Worm (Caenorhabditis elegans): ENCODE results near the gene nud-1.

DNA sequence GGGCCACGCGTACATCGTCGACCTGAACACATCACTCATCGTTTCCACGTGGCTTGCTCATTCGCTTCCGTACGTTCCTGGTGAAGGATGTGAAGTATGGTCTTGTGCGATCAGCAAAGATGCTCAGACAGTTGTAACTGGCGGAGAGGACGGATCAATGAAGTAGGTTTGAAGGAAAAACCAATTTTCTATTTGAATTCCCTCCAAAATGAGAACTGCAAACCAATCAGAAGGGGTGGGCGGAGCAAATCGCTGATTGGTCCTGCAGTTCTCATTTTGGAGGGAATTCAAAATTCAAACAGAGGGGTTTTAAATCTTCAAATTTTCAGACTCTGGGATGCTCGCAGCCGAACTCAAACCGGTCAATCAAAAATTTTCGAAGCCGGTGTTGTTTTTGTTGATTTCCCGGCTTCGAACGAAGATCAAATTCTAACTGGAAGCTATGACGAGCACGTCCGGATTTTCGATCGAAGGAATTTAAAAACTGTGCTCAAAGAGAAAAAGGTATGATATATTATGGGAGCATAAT, 23.9 kb upstream of the nud-1 start:
- TF ChIP-seq lin-13 (GFP tag; optimal IDR thresholded peaks at IDR 0.05) (no peak), lsy-2 (tag; optimal IDR thresholded peaks at IDR 0.05) (no peak), unc-39 (tag; optimal IDR thresholded peaks at IDR 0.05) (no peak), zag-1 (tag; optimal IDR thresholded peaks at IDR 0.05) (no peak), elt-1 (tag; optimal IDR thresholded peaks at IDR 0.05) (no peak)

Measured in whole organism, L2 larva.